Fruit fly (Drosophila melanogaster): Measurements from ENCODE around the gene alpha-Spec.

Gene alpha-Spec

DNA sequence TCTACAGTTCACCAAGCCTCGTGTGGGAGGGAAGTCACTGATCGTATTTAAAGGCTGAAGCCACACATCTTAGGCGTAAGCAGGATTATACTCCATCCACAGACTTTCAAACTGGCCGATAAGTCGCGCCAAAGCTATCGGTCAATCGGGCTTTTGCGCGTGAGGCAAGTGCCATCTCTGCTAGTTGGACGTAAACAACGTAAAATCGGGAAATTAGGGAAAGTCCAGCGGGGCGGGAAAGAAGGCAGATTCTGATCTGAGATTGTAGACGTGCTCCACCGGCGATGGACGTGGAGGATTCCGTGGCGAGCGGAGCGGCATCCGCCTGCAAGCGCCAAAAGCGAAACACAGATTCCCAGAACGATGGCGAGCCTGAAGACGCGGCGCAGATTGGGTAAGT, 39.0 kb downstream of the alpha-Spec start, which contains the start of gene CG8001:
Gene CG8001 (plus strand): TSS at position 17 of the 400 bp plus-strand sequence.
- TF ChIP-seq insv (optimal IDR thresholded peaks at IDR 0.05) (no peak), ttk (optimal IDR thresholded peaks at IDR 0.05) (no peak), Myc (optimal IDR thresholded peaks at IDR 0.05) (no peak), psq (optimal IDR thresholded peaks at IDR 0.05) (no peak), Sin3A (optimal IDR thresholded peaks at IDR 0.05) (no peak), h (optimal IDR thresholded peaks at IDR 0.05) (no peak)

DNA sequence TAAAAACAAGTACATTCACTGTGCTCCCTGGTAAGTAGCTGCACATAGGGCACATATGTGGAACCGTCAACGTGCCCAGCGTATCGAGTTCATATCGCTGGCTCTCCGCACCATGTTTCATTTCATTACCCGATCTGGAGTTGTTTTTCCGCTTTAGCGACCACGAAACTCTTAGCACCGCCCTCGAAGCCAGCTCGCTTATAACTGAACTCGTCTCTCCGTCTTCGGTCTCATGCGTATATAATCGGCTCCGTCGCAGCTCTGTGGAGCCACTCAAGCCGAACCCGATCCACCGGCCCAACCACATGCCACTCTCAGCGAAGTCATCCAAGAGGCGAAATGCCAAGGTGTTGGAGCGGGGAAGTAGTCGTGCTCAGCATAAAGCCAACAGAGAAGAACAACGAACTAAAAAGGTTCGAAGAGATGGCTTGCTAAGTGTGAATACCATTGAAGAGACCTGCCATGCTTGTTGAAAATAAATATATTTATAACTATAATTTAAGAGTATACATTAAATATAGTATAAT, 39.6 kb downstream of the alpha-Spec start, which contains the start of gene Cht2:
Gene Cht2 (minus strand): TSS at position 477 of the 527 bp plus-strand sequence.
- no peak for TF ChIP-seq Myc (optimal IDR thresholded peaks at IDR 0.05)
- no peak for TF ChIP-seq insv (optimal IDR thresholded peaks at IDR 0.05)
- no peak for TF ChIP-seq psq (optimal IDR thresholded peaks at IDR 0.05)
- no peak for TF ChIP-seq Sin3A (optimal IDR thresholded peaks at IDR 0.05)
- no peak for TF ChIP-seq h (optimal IDR thresholded peaks at IDR 0.05)
- no peak for TF ChIP-seq ttk (optimal IDR thresholded peaks at IDR 0.05)

DNA sequence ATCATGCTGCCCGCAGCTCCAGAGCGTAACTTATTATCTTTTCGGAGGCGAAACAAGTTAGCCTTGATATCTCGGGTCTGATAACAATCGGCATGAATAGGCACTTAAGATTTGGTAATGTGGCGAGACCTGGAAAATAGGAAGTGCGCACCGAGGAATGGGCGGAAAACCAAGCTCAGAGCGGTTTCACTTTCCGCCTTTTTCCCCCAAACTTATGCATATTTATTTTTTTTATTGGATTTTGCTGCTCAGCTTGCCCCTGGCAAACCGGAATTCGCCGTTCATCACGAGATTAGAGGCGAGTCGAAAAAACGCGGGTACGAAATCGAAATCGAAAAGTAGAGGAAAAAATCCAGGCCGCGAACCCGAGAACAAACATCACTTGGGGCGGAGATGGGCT, 40.2 kb downstream of the alpha-Spec start:
- TF ChIP-seq Myc (optimal IDR thresholded peaks at IDR 0.05) (no peak), psq (optimal IDR thresholded peaks at IDR 0.05) (no peak), ttk (optimal IDR thresholded peaks at IDR 0.05) (no peak), insv (optimal IDR thresholded peaks at IDR 0.05) (no peak), h (optimal IDR thresholded peaks at IDR 0.05) (no peak), Sin3A (optimal IDR thresholded peaks at IDR 0.05) (no peak)

dm6 chr3L:1754262-1754661, 40.9 kb downstream of the alpha-Spec start:
- TF ChIP-seq insv (optimal IDR thresholded peaks at IDR 0.05): no peak
- TF ChIP-seq psq (optimal IDR thresholded peaks at IDR 0.05): no peak
- TF ChIP-seq Sin3A (optimal IDR thresholded peaks at IDR 0.05): no peak
- TF ChIP-seq ttk (optimal IDR thresholded peaks at IDR 0.05): no peak
- no peak for TF ChIP-seq h (optimal IDR thresholded peaks at IDR 0.05)
- no peak for TF ChIP-seq Myc (optimal IDR thresholded peaks at IDR 0.05)

dm6 chr3L:1748218-1748617, 46.9 kb downstream of the alpha-Spec start:
- TF ChIP-seq Myc (optimal IDR thresholded peaks at IDR 0.05): no peak
- no peak for TF ChIP-seq Sin3A (optimal IDR thresholded peaks at IDR 0.05)
- no peak for TF ChIP-seq h (optimal IDR thresholded peaks at IDR 0.05)
- TF ChIP-seq ttk (optimal IDR thresholded peaks at IDR 0.05): no peak
- no peak for TF ChIP-seq insv (optimal IDR thresholded peaks at IDR 0.05)
- TF ChIP-seq psq (optimal IDR thresholded peaks at IDR 0.05): no peak

dm6 chr3L:1746338-1747199, 48.6 kb downstream of the alpha-Spec start, which contains the start of gene CG13921:
TSS of gene CG13921 (plus strand) at chr3L:1746907.
- TF ChIP-seq insv (optimal IDR thresholded peaks at IDR 0.05): no peak
- TF ChIP-seq Sin3A (optimal IDR thresholded peaks at IDR 0.05): no peak
- no peak for TF ChIP-seq h (optimal IDR thresholded peaks at IDR 0.05)
- TF ChIP-seq Myc (optimal IDR thresholded peaks at IDR 0.05): no peak
- TF ChIP-seq psq (optimal IDR thresholded peaks at IDR 0.05): no peak
- TF ChIP-seq ttk (optimal IDR thresholded peaks at IDR 0.05): no peak

DNA sequence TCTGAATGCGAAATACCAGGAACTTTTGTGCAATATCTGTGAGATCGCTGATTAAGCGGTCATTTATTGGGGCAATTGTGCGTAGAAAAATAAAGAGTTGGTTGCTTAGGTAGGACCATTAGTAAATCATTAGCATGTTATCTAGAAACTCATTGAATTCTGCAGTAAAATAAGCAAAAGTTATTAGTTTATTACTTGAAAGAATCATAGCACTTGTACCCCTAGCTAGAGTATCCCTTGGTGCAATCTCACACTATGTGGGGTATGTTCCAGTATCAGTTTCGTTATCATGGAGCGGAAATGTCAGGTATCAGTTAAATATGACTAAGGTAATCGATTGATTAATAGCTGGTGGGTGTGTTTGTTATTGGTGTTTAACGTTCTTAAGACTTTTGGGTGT, 49.7 kb downstream of the alpha-Spec start:
- no peak for TF ChIP-seq h (optimal IDR thresholded peaks at IDR 0.05)
- TF ChIP-seq Sin3A (optimal IDR thresholded peaks at IDR 0.05): no peak
- TF ChIP-seq Myc (optimal IDR thresholded peaks at IDR 0.05): no peak

- TF ChIP-seq Myc (optimal IDR thresholded peaks at IDR 0.05): no peak
- TF ChIP-seq ttk (optimal IDR thresholded peaks at IDR 0.05): no peak
- no peak for TF ChIP-seq psq (optimal IDR thresholded peaks at IDR 0.05)
- TF ChIP-seq Sin3A (optimal IDR thresholded peaks at IDR 0.05): no peak
- no peak for TF ChIP-seq insv (optimal IDR thresholded peaks at IDR 0.05)
- no peak for TF ChIP-seq h (optimal IDR thresholded peaks at IDR 0.05)
Measured at dm6 chr3L:1742552-1743097, 52.5 kb downstream of the alpha-Spec start.

DNA sequence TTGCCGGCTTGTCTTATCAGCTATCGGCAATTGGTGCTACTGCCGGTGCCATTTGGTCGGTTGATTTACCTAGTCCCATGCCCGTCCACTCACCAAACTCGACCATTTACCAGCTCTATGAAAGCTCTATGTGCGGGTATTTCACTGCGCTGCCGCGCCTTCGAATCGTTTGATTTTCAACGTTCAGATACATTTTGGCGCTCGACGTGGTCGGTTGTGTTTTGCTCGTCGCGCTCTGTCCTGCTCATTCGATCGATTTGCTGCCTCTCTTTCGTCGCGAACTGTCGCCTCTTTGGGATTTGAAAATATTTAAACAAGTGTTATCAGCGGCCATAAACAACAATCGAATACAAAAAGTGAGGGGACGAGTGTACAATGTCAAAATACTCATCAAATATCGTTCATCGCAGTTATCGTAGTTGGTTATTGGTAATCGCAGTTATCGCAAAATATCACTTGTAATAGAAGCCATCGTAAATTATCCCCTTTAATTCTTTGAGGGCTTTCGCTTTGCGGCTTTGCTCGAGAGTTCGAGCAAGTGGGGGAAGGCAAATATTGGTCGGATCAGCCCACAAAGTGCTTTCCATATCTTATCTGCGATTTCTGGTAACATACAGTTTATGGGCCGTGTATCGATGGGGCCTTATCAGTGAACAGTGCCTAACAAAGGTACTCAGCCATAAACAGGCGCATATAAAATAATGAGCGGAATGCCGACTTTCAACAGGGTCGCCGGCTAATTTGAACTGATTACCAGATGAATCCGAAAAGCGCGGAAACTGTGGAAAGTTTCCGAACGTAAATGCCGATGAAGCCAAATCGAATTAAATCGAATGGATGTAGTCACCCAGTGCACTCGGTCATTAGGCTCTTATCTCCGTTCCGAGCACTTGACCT, 53.2 kb downstream of the alpha-Spec start:
- TF ChIP-seq ttk (optimal IDR thresholded peaks at IDR 0.05) (no peak), insv (optimal IDR thresholded peaks at IDR 0.05) (no peak), Sin3A (optimal IDR thresholded peaks at IDR 0.05) (no peak), psq (optimal IDR thresholded peaks at IDR 0.05) (no peak), Myc (optimal IDR thresholded peaks at IDR 0.05) (no peak), h (optimal IDR thresholded peaks at IDR 0.05) (no peak)

DNA sequence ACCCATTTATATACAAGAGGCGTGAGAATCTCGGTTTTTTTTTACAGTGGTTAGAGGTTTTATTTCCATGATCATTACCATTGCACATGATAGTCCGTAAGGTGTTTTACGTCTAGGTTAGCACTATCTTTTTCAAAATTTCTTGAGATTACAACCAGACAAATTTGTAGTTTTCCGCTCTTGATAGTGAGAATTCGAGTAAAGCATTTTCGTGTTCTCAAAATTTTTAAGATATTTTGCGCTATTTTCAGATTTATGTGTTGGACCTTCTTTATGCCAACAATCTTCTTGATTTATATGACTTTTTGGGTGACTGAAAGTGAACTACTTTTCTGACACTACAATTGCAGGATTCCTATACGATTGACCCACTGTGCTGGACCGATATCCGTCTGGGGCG, 54.0 kb downstream of the alpha-Spec start:
- TF ChIP-seq insv (optimal IDR thresholded peaks at IDR 0.05) (no peak), ttk (optimal IDR thresholded peaks at IDR 0.05) (no peak), h (optimal IDR thresholded peaks at IDR 0.05) (no peak), Myc (optimal IDR thresholded peaks at IDR 0.05) (no peak), psq (optimal IDR thresholded peaks at IDR 0.05) (no peak), Sin3A (optimal IDR thresholded peaks at IDR 0.05) (no peak)

DNA sequence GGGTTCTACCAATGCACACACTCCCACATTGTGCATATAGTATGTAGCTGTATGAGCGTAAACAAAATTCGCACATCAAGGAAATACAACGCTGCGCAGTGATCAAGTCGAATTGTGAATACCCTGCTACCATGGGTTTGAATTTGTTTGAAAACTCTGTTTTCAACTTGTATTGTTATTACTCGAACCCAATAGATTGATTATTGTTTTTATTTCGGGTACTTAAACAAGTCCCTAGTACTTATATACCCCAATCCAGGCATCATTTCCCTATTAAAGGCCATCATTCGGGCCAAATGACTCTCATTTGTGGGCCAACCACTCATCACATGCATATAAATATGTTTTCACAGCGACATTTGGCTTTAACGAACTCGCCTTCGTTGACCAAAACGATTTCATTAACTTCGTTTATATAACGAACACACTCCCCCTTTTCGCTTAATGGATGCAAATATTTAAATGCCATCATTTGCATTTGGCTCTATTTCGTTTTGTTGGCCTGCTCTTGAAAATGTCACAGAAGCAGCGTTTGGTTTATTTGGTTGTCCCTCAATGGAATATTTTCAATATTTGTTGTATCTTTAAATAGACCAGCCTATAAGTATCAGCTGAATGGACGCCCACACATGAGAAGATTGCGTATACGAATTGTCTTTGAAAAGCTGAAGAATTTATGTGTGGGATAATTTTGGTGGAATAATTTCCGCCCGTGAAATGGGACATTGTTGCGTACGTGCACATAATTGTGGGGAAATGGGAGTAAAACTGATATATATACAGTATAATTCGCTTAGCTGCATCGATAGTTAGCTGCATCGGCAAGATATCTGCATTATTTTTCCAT, 54.8 kb downstream of the alpha-Spec start:
- TF ChIP-seq h (optimal IDR thresholded peaks at IDR 0.05): no peak
- TF ChIP-seq insv (optimal IDR thresholded peaks at IDR 0.05): no peak
- TF ChIP-seq Sin3A (optimal IDR thresholded peaks at IDR 0.05): no peak
- TF ChIP-seq psq (optimal IDR thresholded peaks at IDR 0.05): no peak
- no peak for TF ChIP-seq ttk (optimal IDR thresholded peaks at IDR 0.05)
- TF ChIP-seq Myc (optimal IDR thresholded peaks at IDR 0.05): no peak

All from Kc167 (cell line).